Worm (Caenorhabditis elegans) whole organism, young adult: ENCODE data around the gene Y50E8A.22.

Experiments used
- B0019.2 ChIP-seq: fragments of 200-800 bp; sonication (Bioruptor generic); conservative IDR thresholded peaks from 2 replicates; pipeline ENCODE4 v1.3.6; 2022; ENCODE audit warnings: missing genetic modification reagents, missing genetic modification characterization, missing compliant biosample characterization
- Y53G8AR.9 ChIP-seq: fragments of 200-800 bp; sonication (Bioruptor generic); conservative IDR thresholded peaks from 2 replicates; pipeline ENCODE4 v1.3.6; 2022; ENCODE audit warnings: missing genetic modification reagents, missing genetic modification characterization, missing compliant biosample characterization
- ZK185.1 ChIP-seq: sonication (generic microtip); optimal IDR thresholded peaks from 2 replicates; lab custom pipeline; 2016; ENCODE audit warnings: mild to moderate bottlenecking, missing genetic modification characterization, missing compliant biosample characterization; ENCODE audit not compliant: poor library complexity, severe bottlenecking
- efl-1 ChIP-seq: fragments of 150-350 bp; optimal IDR thresholded peaks from 2 replicates; lab custom pipeline; 2014; ENCODE audit warnings: missing biosample characterization, missing genetic modification reagents, missing genetic modification characterization
- him-1 ChIP-seq: sonication (generic microtip); optimal IDR thresholded peaks from 2 replicates; lab custom pipeline; 2016; ENCODE audit warnings: missing genotype, missing genetic modification reagents, missing genetic modification characterization, missing compliant biosample characterization
- hrde-1 ChIP-seq: sonication (generic microtip); optimal IDR thresholded peaks from 2 replicates; lab custom pipeline; 2016; ENCODE audit warnings: missing genetic modification characterization, mild to moderate bottlenecking, missing compliant biosample characterization, moderate library complexity, missing genotype, missing genetic modification reagents, borderline replicate concordance
- mcd-1 ChIP-seq: fragments of 200-800 bp; sonication (Bioruptor generic); IDR thresholded peaks from 2 replicates; pipeline ENCODE4 v1.3.6; 2022; ENCODE audit warnings: missing genetic modification reagents, missing genetic modification characterization, missing compliant biosample characterization
- rpc-1 ChIP-seq, 2 experiments: fragments of 150-350 bp in 1 of 2; sonication (generic microtip) in 1 of 2; optimal IDR thresholded peaks; 2 replicates each; lab custom pipeline; 2014 to 2018; ENCODE audit warnings: missing biosample characterization in 1 of 2, missing genetic modification characterization in 1 of 2, missing genetic modification reagents in 1 of 2, missing genotype in 1 of 2
- ztf-6 ChIP-seq: fragments of 200-800 bp; sonication (Bioruptor generic); IDR thresholded peaks from 2 replicates; pipeline ENCODE4 v1.3.6; 2022; ENCODE audit warnings: missing genetic modification reagents, missing genetic modification characterization, missing compliant biosample characterization

DNA sequence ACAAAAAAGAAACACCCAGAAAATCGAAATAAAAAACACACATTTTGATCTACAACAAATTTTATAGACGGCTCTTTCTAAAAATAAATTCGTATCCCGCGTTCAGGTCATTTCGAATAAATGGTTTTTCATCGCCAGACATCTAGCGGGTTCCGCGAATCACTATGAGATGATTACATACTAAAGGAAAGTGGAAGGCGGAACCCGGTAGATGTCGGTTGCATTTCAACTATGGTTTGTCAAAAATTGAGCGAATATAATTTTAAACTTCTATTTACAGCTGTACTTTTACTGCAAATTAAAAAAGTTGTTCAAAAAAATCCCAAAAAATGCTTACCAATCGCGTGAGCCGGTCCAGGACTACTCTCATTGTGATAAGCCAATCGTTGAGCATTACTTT is 49.0 kb upstream of the Y50E8A.22 start:
- TF ChIP-seq B0019.2 (GFP tag; lab: Robert Waterston, UW) (no peak), Y53G8AR.9 (no peak), ztf-6 (GFP tag; lab: Robert Waterston, UW) (no peak), efl-1 (GFP tag; lab: Kevin White, UChicago) (no peak), rpc-1 (optimal IDR thresholded peaks at IDR 0.05; lab: Kevin White, UChicago) (no peak), rpc-1 (tag; optimal IDR thresholded peaks at IDR 0.05; lab: Kevin White, UChicago) (no peak), him-1 (no peak), hrde-1 (tag; lab: Kevin White, UChicago) (no peak), ZK185.1 (tag; lab: Kevin White, UChicago) (no peak), mcd-1 (no peak)
